Fruit fly (Drosophila melanogaster): ENCODE measurements around the gene CG11279.
A peak's percentile ranks its signal among the peaks of the same experiment; 100 is the strongest.

DNA sequence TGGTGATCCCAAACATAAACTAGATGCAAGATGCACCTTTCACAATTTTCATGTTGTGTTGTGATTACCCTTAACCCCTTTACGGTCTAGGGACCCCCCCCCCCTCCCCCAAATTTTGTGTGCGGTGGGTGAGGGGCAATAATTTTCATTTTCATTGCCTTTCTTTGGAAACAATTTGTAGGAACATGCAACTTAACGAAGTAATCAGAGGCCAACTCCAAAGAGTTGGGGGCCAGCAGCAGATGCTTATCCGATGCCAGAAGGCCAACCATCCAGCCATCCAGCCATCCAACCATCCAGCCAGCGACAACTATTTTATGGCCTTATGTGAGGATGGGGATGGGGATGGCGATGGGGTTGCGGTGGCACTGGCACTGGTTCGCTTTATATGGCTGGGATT, 18.2 kb downstream of the CG11279 start:
- TF ChIP-seq OdsH (GFP tag; optimal IDR thresholded peaks at IDR 0.05) (no peak), Dfd (GFP tag; optimal IDR thresholded peaks at IDR 0.05) (peak; percentile 84), pan (optimal IDR thresholded peaks at IDR 0.05) (no peak), fru (GFP tag; optimal IDR thresholded peaks at IDR 0.05) (no peak), Abd-B (GFP tag; optimal IDR thresholded peaks at IDR 0.05) (no peak), tai (GFP tag; optimal IDR thresholded peaks at IDR 0.05) (no peak), rgr (GFP tag; optimal IDR thresholded peaks at IDR 0.05) (no peak), lola (GFP tag; optimal IDR thresholded peaks at IDR 0.05) (no peak), br (GFP tag; optimal IDR thresholded peaks at IDR 0.05) (no peak), dmrt93B (GFP tag; optimal IDR thresholded peaks at IDR 0.05) (no peak), usp (GFP tag; optimal IDR thresholded peaks at IDR 0.05) (no peak), h (GFP tag; optimal IDR thresholded peaks at IDR 0.05) (no peak)
